Worm (Caenorhabditis elegans): ENCODE measurements around the gene spe-42.
A peak's percentile ranks its signal among the peaks of the same experiment; 100 is the strongest.

The spe-42 gene

DNA sequence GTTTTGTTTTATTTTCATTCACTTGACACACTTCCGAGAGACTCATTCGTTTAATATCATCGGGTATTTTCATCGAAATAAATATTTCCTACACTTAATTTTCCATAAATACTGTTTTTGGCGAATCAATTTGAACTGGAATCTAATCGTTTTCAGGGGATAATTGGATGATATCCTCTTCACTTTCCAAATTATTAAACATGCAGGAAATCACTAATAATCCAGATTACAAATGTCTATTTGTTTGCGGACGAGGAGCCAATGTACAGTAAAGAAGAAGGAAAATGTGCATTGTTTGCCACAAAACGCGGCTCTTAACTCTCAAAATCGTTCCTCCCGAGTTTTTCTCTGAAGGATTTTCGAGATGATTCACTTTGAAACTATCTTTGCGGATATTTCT lies 39.7 kb upstream of the spe-42 start, which contains the start of gene F55A11.6:
F55A11.6 (plus strand) TSS at position 301 of the 400 bp plus-strand sequence.
- TF ChIP-seq F49E8.2 (tag; optimal IDR thresholded peaks at IDR 0.05; ENCODE audit: borderline replicate concordance), result no peak
- TF ChIP-seq D1046.2 (GFP tag; IDR thresholded peaks at IDR 0.05), result no peak
- no peak for TF ChIP-seq aha-1 (tag)
- TF ChIP-seq nhr-11 (tag; optimal IDR thresholded peaks at IDR 0.05), result no peak
- no peak for TF ChIP-seq ztf-7 (tag; optimal IDR thresholded peaks at IDR 0.05)

DNA sequence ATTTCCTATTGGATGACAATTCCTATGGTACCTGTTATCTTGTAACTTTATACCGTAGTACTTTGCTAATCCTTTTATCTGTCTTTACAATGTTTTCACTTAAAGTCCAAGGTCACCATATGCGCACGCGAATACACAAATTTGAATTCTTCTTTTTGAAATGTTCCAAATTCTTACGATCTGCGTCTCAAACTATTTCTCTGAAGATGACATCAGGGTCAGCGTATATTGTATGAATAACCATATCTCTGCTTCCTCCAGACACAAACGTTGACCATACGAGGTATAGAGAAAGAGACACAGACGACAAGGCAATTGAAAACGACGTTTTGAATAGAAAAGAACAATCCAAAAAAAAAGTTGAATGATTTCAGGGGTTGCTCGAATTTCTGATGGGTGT lies 37.1 kb upstream of the spe-42 start:
- TF ChIP-seq ceh-62 (tag; optimal IDR thresholded peaks at IDR 0.05) (no peak), hlh-11 (tag; optimal IDR thresholded peaks at IDR 0.05) (peak; percentile 5), unc-62 (GFP tag; optimal IDR thresholded peaks at IDR 0.05 in 1 of 2) (peak in 1 of 2 experiments; percentile 92), unc-62 (tag; optimal IDR thresholded peaks at IDR 0.05) (no peak), dve-1 (tag; optimal IDR thresholded peaks at IDR 0.05; ENCODE audit: insufficient read depth) (peak; percentile 57), lsy-2 (tag; optimal IDR thresholded peaks at IDR 0.05) (peak in 1 of 2 experiments; percentile 17), nhr-28 (tag; optimal IDR thresholded peaks at IDR 0.05) (peak; percentile 34), skn-1 (tag; optimal IDR thresholded peaks at IDR 0.05) (no peak)

- TF ChIP-seq rbr-2 (tag; optimal IDR thresholded peaks at IDR 0.05), result no peak
Measured at ce11 chrV:11773420-11773819, 36.6 kb upstream of the spe-42 start, which contains the start of gene bus-18. bus-18 (plus strand) TSS chrV:11773720.

ce11 chrV:11770053-11770517 lies 33.3 kb upstream of the spe-42 start, which contains the start of gene F55A11.4:
F55A11.4 (plus strand) TSS chrV:11770467.
- no peak for TF ChIP-seq lin-13 (GFP tag; optimal IDR thresholded peaks at IDR 0.05)
- no peak for TF ChIP-seq lin-39 (tag; optimal IDR thresholded peaks at IDR 0.05)
- TF ChIP-seq cey-2 (tag; optimal IDR thresholded peaks at IDR 0.05; ENCODE audit: borderline replicate concordance, insufficient read depth), result no peak
- TF ChIP-seq F49E8.2 (tag; optimal IDR thresholded peaks at IDR 0.05; ENCODE audit: borderline replicate concordance), result peak; percentile 4
- no peak for TF ChIP-seq F10B5.3 (tag; optimal IDR thresholded peaks at IDR 0.05)
- TF ChIP-seq hlh-11 (tag; optimal IDR thresholded peaks at IDR 0.05), result peak; percentile 22
- TF ChIP-seq ama-1 (optimal IDR thresholded peaks at IDR 0.05), result peak; percentile 82
- TF ChIP-seq F37D6.2 (tag; optimal IDR thresholded peaks at IDR 0.05), result no peak
- 0 out of 2 replicates have a peak, but pooled peaks have one; percentile 62 for TF ChIP-seq D1046.2 (GFP tag; IDR thresholded peaks at IDR 0.05)
- TF ChIP-seq sdz-12 (GFP tag; optimal IDR thresholded peaks at IDR 0.05), result no peak
- TF ChIP-seq vab-7 (GFP tag; IDR thresholded peaks at IDR 0.05), result 0 out of 2 replicates have a peak, but pooled peaks have one; percentile 16
- peak; percentile 25 for TF ChIP-seq mes-2 (tag; optimal IDR thresholded peaks at IDR 0.05; ENCODE audit: poor library complexity, severe bottlenecking)
- TF ChIP-seq ZK546.5 (tag; optimal IDR thresholded peaks at IDR 0.05), result no peak
- no peak; the same call in 1 of the 2 replicates for TF ChIP-seq set-16 (GFP tag; IDR thresholded peaks at IDR 0.05)
- TF ChIP-seq unc-130 (GFP tag; optimal IDR thresholded peaks at IDR 0.05), result peak; percentile 33
- no peak for TF ChIP-seq mxl-3 (GFP tag; optimal IDR thresholded peaks at IDR 0.05)
- TF ChIP-seq ces-1 (GFP tag; optimal IDR thresholded peaks at IDR 0.05), result no peak
- TF ChIP-seq hmg-1.1 (GFP tag; IDR thresholded peaks at IDR 0.05), result no peak
- no peak for TF ChIP-seq nhr-28 (tag; optimal IDR thresholded peaks at IDR 0.05)

ce11 chrV:11769646-11770045 lies 32.9 kb upstream of the spe-42 start:
- TF ChIP-seq aha-1 (tag) (peak; percentile 55), mxl-3 (GFP tag; optimal IDR thresholded peaks at IDR 0.05) (no peak), daf-19 (GFP tag; conservative IDR thresholded peaks at IDR 0.05) (0 out of 2 replicates have a peak, but pooled peaks have one; percentile 34), ztf-7 (tag; optimal IDR thresholded peaks at IDR 0.05) (no peak), ceh-32 (tag; optimal IDR thresholded peaks at IDR 0.05; ENCODE audit: poor library complexity) (no peak), unc-62 (GFP tag; optimal IDR thresholded peaks at IDR 0.05 in 1 of 2) (peak in 1 of 2 experiments; percentile 92), unc-62 (tag; optimal IDR thresholded peaks at IDR 0.05) (no peak), unc-39 (tag; optimal IDR thresholded peaks at IDR 0.05) (no peak), saeg-2 (GFP tag; IDR thresholded peaks at IDR 0.05) (no peak)
